Worm (Caenorhabditis elegans) whole organism, L3 larva: ENCODE results near the gene bus-5.
A peak's percentile ranks its signal among the peaks of the same experiment; 100 is the strongest.

Source experiments
- R02D3.7 ChIP-seq: fragments of 150-350 bp; optimal IDR thresholded peaks from 2 replicates; lab custom pipeline; 2014; ENCODE audit warnings: missing biosample characterization, missing genetic modification characterization
- ZK546.5 ChIP-seq: sonication (generic microtip); optimal IDR thresholded peaks from 2 replicates; lab custom pipeline; 2017; ENCODE audit warnings: missing biosample characterization, missing genetic modification characterization
- aly-2 ChIP-seq: fragments of 150-350 bp; optimal IDR thresholded peaks from 2 replicates; lab custom pipeline; 2014; ENCODE audit warnings: missing biosample characterization, missing genetic modification characterization
- ceh-16 ChIP-seq: sonication (generic microtip); optimal IDR thresholded peaks from 2 replicates; lab custom pipeline; 2017; ENCODE audit warnings: missing biosample characterization, missing genetic modification characterization
- ceh-28 ChIP-seq: fragments of 150-350 bp; optimal IDR thresholded peaks from 2 replicates; lab custom pipeline; 2014; ENCODE audit warnings: missing biosample characterization, missing genetic modification reagents, missing genetic modification characterization
- ceh-82 ChIP-seq: fragments of 150-350 bp; optimal IDR thresholded peaks from 2 replicates; lab custom pipeline; 2014; ENCODE audit warnings: missing biosample characterization, missing genetic modification characterization
- ceh-9 ChIP-seq: sonication (generic microtip); optimal IDR thresholded peaks from 2 replicates; lab custom pipeline; 2018; ENCODE audit warnings: missing biosample characterization, missing genetic modification characterization
- daf-12 ChIP-seq: fragments of 150-350 bp; optimal IDR thresholded peaks from 2 replicates; lab custom pipeline; 2014; ENCODE audit warnings: missing biosample characterization, missing genetic modification reagents, missing genetic modification characterization
- egl-5 ChIP-seq: fragments of 150-350 bp; optimal IDR thresholded peaks from 2 replicates; lab custom pipeline; 2017; ENCODE audit warnings: missing biosample characterization, missing genetic modification reagents, missing genetic modification characterization, inconsistent platforms
- elt-1 ChIP-seq: fragments of 150-350 bp; optimal IDR thresholded peaks from 2 replicates; lab custom pipeline; 2014; ENCODE audit warnings: missing biosample characterization, missing genetic modification characterization
- elt-2 ChIP-seq: sonication (generic microtip); optimal IDR thresholded peaks from 2 replicates; lab custom pipeline; 2016; ENCODE audit warnings: missing genetic modification reagents, mild to moderate bottlenecking, missing genetic modification characterization, missing compliant biosample characterization
- eor-1 ChIP-seq, 2 experiments: fragments of 150-350 bp; optimal IDR thresholded peaks; 2 replicates each; lab custom pipeline; 2014 to 2018; ENCODE audit warnings: missing biosample characterization in 2 of 2, missing genetic modification characterization in 2 of 2
- fkh-10 ChIP-seq: sonication (generic microtip); optimal IDR thresholded peaks from 2 replicates; lab custom pipeline; 2017; ENCODE audit warnings: missing biosample characterization, missing genetic modification reagents, missing genetic modification characterization
- fkh-2 ChIP-seq: fragments of 150-350 bp; optimal IDR thresholded peaks from 2 replicates; lab custom pipeline; 2014; ENCODE audit warnings: missing biosample characterization, missing genetic modification reagents, missing genetic modification characterization
- fos-1 ChIP-seq: fragments of 150-350 bp; optimal IDR thresholded peaks from 2 replicates; lab custom pipeline; 2014; ENCODE audit warnings: missing biosample characterization, missing genetic modification characterization
- hmg-11 ChIP-seq: sonication (generic microtip); optimal IDR thresholded peaks from 2 replicates; lab custom pipeline; 2016; ENCODE audit warnings: missing genetic modification characterization, missing compliant biosample characterization
- jun-1 ChIP-seq: fragments of 150-350 bp; optimal IDR thresholded peaks from 2 replicates; lab custom pipeline; 2014; ENCODE audit warnings: missing biosample characterization, missing genetic modification reagents, missing genetic modification characterization
- lin-15B ChIP-seq: fragments of 150-350 bp; optimal IDR thresholded peaks from 2 replicates; lab custom pipeline; 2014; ENCODE audit warnings: missing biosample characterization, missing genetic modification characterization
- lin-39 ChIP-seq: fragments of 150-350 bp; optimal IDR thresholded peaks from 2 replicates; lab custom pipeline; 2018; ENCODE audit warnings: missing biosample characterization, missing genetic modification reagents, missing genetic modification characterization
- lsy-12 ChIP-seq: sonication (generic microtip); optimal IDR thresholded peaks from 2 replicates; lab custom pipeline; 2016; ENCODE audit warnings: mild to moderate bottlenecking, missing genetic modification characterization, missing compliant biosample characterization
- mdl-1 ChIP-seq: fragments of 150-350 bp; optimal IDR thresholded peaks from 2 replicates; lab custom pipeline; 2014; ENCODE audit warnings: missing biosample characterization, missing genetic modification characterization
- mml-1 ChIP-seq: fragments of 150-350 bp; sonication (generic microtip); optimal IDR thresholded peaks from 3 replicates; lab custom pipeline; 2014; ENCODE audit warnings: missing biosample characterization, missing genetic modification characterization
- nhr-12 ChIP-seq: fragments of 150-350 bp; optimal IDR thresholded peaks from 2 replicates; lab custom pipeline; 2014; ENCODE audit warnings: missing biosample characterization, missing genetic modification characterization
- nhr-237 ChIP-seq: fragments of 150-350 bp; optimal IDR thresholded peaks from 2 replicates; lab custom pipeline; 2014; ENCODE audit warnings: missing biosample characterization, missing genetic modification characterization
- nhr-25 ChIP-seq: sonication (generic microtip); optimal IDR thresholded peaks from 2 replicates; lab custom pipeline; 2017; ENCODE audit warnings: missing biosample characterization, missing genetic modification characterization
- nhr-28 ChIP-seq: fragments of 150-350 bp; optimal IDR thresholded peaks from 2 replicates; lab custom pipeline; 2014; ENCODE audit warnings: missing biosample characterization, missing genetic modification characterization
- nhr-43 ChIP-seq: sonication (generic microtip); optimal IDR thresholded peaks from 2 replicates; lab custom pipeline; 2016; ENCODE audit warnings: mild to moderate bottlenecking, missing genetic modification characterization, missing compliant biosample characterization; ENCODE audit not compliant: poor library complexity, severe bottlenecking
- nhr-67 ChIP-seq: fragments of 150-350 bp; optimal IDR thresholded peaks from 2 replicates; lab custom pipeline; 2014; ENCODE audit warnings: missing biosample characterization, missing genetic modification characterization
- nhr-76 ChIP-seq: fragments of 150-350 bp; sonication (generic microtip); optimal IDR thresholded peaks from 5 replicates; lab custom pipeline; 2014; ENCODE audit warnings: missing biosample characterization, missing genetic modification characterization
- nhr-77 ChIP-seq: fragments of 150-350 bp; optimal IDR thresholded peaks from 2 replicates; lab custom pipeline; 2014; ENCODE audit warnings: missing biosample characterization, missing genetic modification characterization
- pha-4 ChIP-seq: fragments of 150-350 bp; optimal IDR thresholded peaks from 2 replicates; lab custom pipeline; 2014; ENCODE audit warnings: missing biosample characterization, missing genetic modification reagents, missing genetic modification characterization
- pqm-1 ChIP-seq: fragments of 150-350 bp; optimal IDR thresholded peaks from 2 replicates; lab custom pipeline; 2017; ENCODE audit warnings: missing biosample characterization, missing genetic modification characterization, inconsistent platforms
- sea-2 ChIP-seq: fragments of 150-350 bp; sonication (generic microtip); optimal IDR thresholded peaks from 4 replicates; lab custom pipeline; 2014; ENCODE audit warnings: missing biosample characterization, missing genetic modification reagents, missing genetic modification characterization
- skn-1 ChIP-seq: fragments of 150-350 bp; optimal IDR thresholded peaks from 2 replicates; lab custom pipeline; 2014; ENCODE audit warnings: missing biosample characterization, missing genetic modification characterization
- snpc-4 ChIP-seq: fragments of 150-350 bp; optimal IDR thresholded peaks from 2 replicates; lab custom pipeline; 2014; ENCODE audit warnings: missing biosample characterization, missing genetic modification characterization
- tbx-2 ChIP-seq: sonication (generic microtip); optimal IDR thresholded peaks from 2 replicates; lab custom pipeline; 2016; ENCODE audit warnings: mild to moderate bottlenecking, missing genetic modification characterization, missing compliant biosample characterization
- unc-39 ChIP-seq: sonication (generic microtip); optimal IDR thresholded peaks from 4 replicates; lab custom pipeline; 2017; ENCODE audit warnings: missing biosample characterization, missing genetic modification characterization
- unc-62 ChIP-seq: fragments of 150-350 bp; sonication (generic microtip); optimal IDR thresholded peaks from 4 replicates; lab custom pipeline; 2014; ENCODE audit warnings: missing biosample characterization, missing genetic modification reagents, missing genetic modification characterization
- ztf-11 ChIP-seq: fragments of 150-350 bp; optimal IDR thresholded peaks from 2 replicates; lab custom pipeline; 2014; ENCODE audit warnings: missing biosample characterization, missing genetic modification characterization

The bus-5 gene

ce11 chrX:2113004-2113403 is at the start of gene bus-5:
TSS of gene bus-5 (minus strand) at chrX:2113104.
- TF ChIP-seq lsy-12 (tag; lab: Kevin White, UChicago) (no peak), eor-1 (tag; optimal IDR thresholded peaks at IDR 0.05; lab: Kevin White, UChicago) (no peak), unc-39 (tag; lab: Kevin White, UChicago) (no peak), elt-1 (no peak), fkh-2 (no peak), nhr-25 (tag; lab: Kevin White, UChicago) (no peak), ceh-28 (tag; lab: Kevin White, UChicago) (no peak), sea-2 (no peak), ZK546.5 (tag; lab: Kevin White, UChicago) (no peak), pha-4 (tag; lab: Kevin White, UChicago) (no peak), ceh-16 (tag; lab: Kevin White, UChicago) (no peak), R02D3.7 (tag; lab: Kevin White, UChicago) (no peak), lin-15B (tag; lab: Kevin White, UChicago) (no peak), nhr-77 (no peak), hmg-11 (tag; lab: Kevin White, UChicago) (no peak), nhr-67 (tag; lab: Kevin White, UChicago) (no peak), skn-1 (no peak)

- TF ChIP-seq nhr-25 (tag; lab: Kevin White, UChicago), result peak; percentile 42
- peak; percentile 40 for TF ChIP-seq elt-2 (tag; lab: Kevin White, UChicago)
- TF ChIP-seq ceh-9 (tag; lab: Kevin White, UChicago), result no peak
- TF ChIP-seq, all 47 proteins: peak for 2
Observed at ce11 chrX:2157855-2158254, 45.0 kb upstream of the bus-5 start.

- TF ChIP-seq egl-5 (no peak), nhr-12 (no peak), nhr-67 (tag; lab: Kevin White, UChicago) (no peak), unc-39 (tag; lab: Kevin White, UChicago) (no peak), ztf-11 (tag; lab: Kevin White, UChicago) (no peak), fkh-10 (GFP tag; lab: Kevin White, UChicago) (no peak), sea-2 (no peak), nhr-43 (no peak), skn-1 (no peak), aly-2 (tag; lab: Kevin White, UChicago) (no peak), mdl-1 (tag; lab: Kevin White, UChicago) (no peak), nhr-76 (tag; lab: Kevin White, UChicago) (no peak), pha-4 (tag; lab: Kevin White, UChicago) (no peak), lin-39 (tag; lab: Kevin White, UChicago) (no peak), tbx-2 (tag; lab: Kevin White, UChicago) (no peak), nhr-28 (tag; lab: Kevin White, UChicago) (no peak)
Observed at ce11 chrX:2153780-2154179, 40.9 kb upstream of the bus-5 start.

- TF ChIP-seq unc-39 (tag; lab: Kevin White, UChicago) (no peak), ceh-16 (tag; lab: Kevin White, UChicago) (no peak), nhr-12 (no peak), daf-12 (tag; lab: Kevin White, UChicago) (no peak), lsy-12 (tag; lab: Kevin White, UChicago) (no peak), hmg-11 (tag; lab: Kevin White, UChicago) (no peak)
Observed at ce11 chrX:2152062-2152461, 39.2 kb upstream of the bus-5 start.

ce11 chrX:2150006-2150405 is 37.1 kb upstream of the bus-5 start, which contains the start of gene npax-2:
TSS of gene npax-2 (minus strand) at chrX:2150106.
- no peak for TF ChIP-seq unc-39 (tag; lab: Kevin White, UChicago)
- TF ChIP-seq unc-62 (GFP tag; lab: Kevin White, UChicago), result no peak
- no peak for TF ChIP-seq nhr-76 (tag; lab: Kevin White, UChicago)
- TF ChIP-seq ZK546.5 (tag; lab: Kevin White, UChicago), result no peak
- TF ChIP-seq mml-1 (tag; lab: Kevin White, UChicago), result no peak
- no peak for TF ChIP-seq lin-39 (tag; lab: Kevin White, UChicago)
- no peak for TF ChIP-seq nhr-28 (tag; lab: Kevin White, UChicago)
- no peak for TF ChIP-seq sea-2
- no peak for TF ChIP-seq nhr-237
- TF ChIP-seq snpc-4 (tag; lab: Kevin White, UChicago), result no peak
- no peak for TF ChIP-seq pqm-1 (tag; lab: Kevin White, UChicago)
- TF ChIP-seq mdl-1 (tag; lab: Kevin White, UChicago), result no peak
- TF ChIP-seq ceh-82 (tag; lab: Kevin White, UChicago), result no peak
- no peak for TF ChIP-seq nhr-25 (tag; lab: Kevin White, UChicago)
- TF ChIP-seq jun-1, result no peak
- no peak for TF ChIP-seq ztf-11 (tag; lab: Kevin White, UChicago)
- no peak for TF ChIP-seq lsy-12 (tag; lab: Kevin White, UChicago)
- TF ChIP-seq fos-1 (tag; lab: Kevin White, UChicago), result no peak
